Worm (Caenorhabditis elegans): ENCODE data around the gene lido-11.

ce11 chrII:2996721-2997120 lies 7.0 kb upstream of the lido-11 start, which contains the start of gene lido-8:
- TF ChIP-seq tbx-2 (tag; optimal IDR thresholded peaks at IDR 0.05) (no peak), nhr-11 (tag; optimal IDR thresholded peaks at IDR 0.05) (no peak), nhr-28 (tag; optimal IDR thresholded peaks at IDR 0.05) (no peak), fkh-10 (GFP tag; optimal IDR thresholded peaks at IDR 0.05) (no peak), skn-1 (tag; optimal IDR thresholded peaks at IDR 0.05) (no peak), nhr-77 (tag; optimal IDR thresholded peaks at IDR 0.05) (no peak), F16B12.6 (tag; optimal IDR thresholded peaks at IDR 0.05) (no peak), nhr-237 (tag; optimal IDR thresholded peaks at IDR 0.05) (no peak), egl-27 (tag; optimal IDR thresholded peaks at IDR 0.05) (no peak), nhr-90 (tag; optimal IDR thresholded peaks at IDR 0.05; ENCODE audit: poor library complexity) (no peak), ztf-11 (tag; optimal IDR thresholded peaks at IDR 0.05) (no peak), ceh-8 (GFP tag; optimal IDR thresholded peaks at IDR 0.05) (no peak), ama-1 (optimal IDR thresholded peaks at IDR 0.05) (no peak)

Data from whole organism, L1 larva.